Worm (Caenorhabditis elegans) whole organism, L3 larva: ENCODE measurements around the gene T14B1.1.

ENCODE experiments used
- R02D3.7 ChIP-seq: fragments of 150-350 bp; optimal IDR thresholded peaks from 2 replicates; lab custom pipeline; 2014; ENCODE audit warnings: missing biosample characterization, missing genetic modification characterization
- ZK546.5 ChIP-seq: sonication (generic microtip); optimal IDR thresholded peaks from 2 replicates; lab custom pipeline; 2017; ENCODE audit warnings: missing biosample characterization, missing genetic modification characterization
- aly-2 ChIP-seq: fragments of 150-350 bp; optimal IDR thresholded peaks from 2 replicates; lab custom pipeline; 2014; ENCODE audit warnings: missing biosample characterization, missing genetic modification characterization
- ama-1 ChIP-seq: fragments of 150-350 bp; optimal IDR thresholded peaks from 2 replicates; lab custom pipeline; 2018
- ceh-82 ChIP-seq: fragments of 150-350 bp; optimal IDR thresholded peaks from 2 replicates; lab custom pipeline; 2014; ENCODE audit warnings: missing biosample characterization, missing genetic modification characterization
- ceh-9 ChIP-seq: sonication (generic microtip); optimal IDR thresholded peaks from 2 replicates; lab custom pipeline; 2018; ENCODE audit warnings: missing biosample characterization, missing genetic modification characterization
- daf-12 ChIP-seq: fragments of 150-350 bp; optimal IDR thresholded peaks from 2 replicates; lab custom pipeline; 2014; ENCODE audit warnings: missing biosample characterization, missing genetic modification reagents, missing genetic modification characterization
- egl-27 ChIP-seq: sonication (generic microtip); optimal IDR thresholded peaks from 4 replicates; lab custom pipeline; 2017; ENCODE audit warnings: missing biosample characterization, missing genetic modification reagents, missing genetic modification characterization
- egl-5 ChIP-seq: fragments of 150-350 bp; optimal IDR thresholded peaks from 2 replicates; lab custom pipeline; 2017; ENCODE audit warnings: missing biosample characterization, missing genetic modification reagents, missing genetic modification characterization, inconsistent platforms
- elt-2 ChIP-seq: sonication (generic microtip); optimal IDR thresholded peaks from 2 replicates; lab custom pipeline; 2016; ENCODE audit warnings: missing genetic modification reagents, mild to moderate bottlenecking, missing genetic modification characterization, missing compliant biosample characterization
- fkh-10 ChIP-seq: sonication (generic microtip); optimal IDR thresholded peaks from 2 replicates; lab custom pipeline; 2017; ENCODE audit warnings: missing biosample characterization, missing genetic modification reagents, missing genetic modification characterization
- fkh-2 ChIP-seq: fragments of 150-350 bp; optimal IDR thresholded peaks from 2 replicates; lab custom pipeline; 2014; ENCODE audit warnings: missing biosample characterization, missing genetic modification reagents, missing genetic modification characterization
- lin-15B ChIP-seq: fragments of 150-350 bp; optimal IDR thresholded peaks from 2 replicates; lab custom pipeline; 2014; ENCODE audit warnings: missing biosample characterization, missing genetic modification characterization
- lin-39 ChIP-seq: fragments of 150-350 bp; optimal IDR thresholded peaks from 2 replicates; lab custom pipeline; 2018; ENCODE audit warnings: missing biosample characterization, missing genetic modification reagents, missing genetic modification characterization
- lsy-12 ChIP-seq: sonication (generic microtip); optimal IDR thresholded peaks from 2 replicates; lab custom pipeline; 2016; ENCODE audit warnings: mild to moderate bottlenecking, missing genetic modification characterization, missing compliant biosample characterization
- mdl-1 ChIP-seq: fragments of 150-350 bp; optimal IDR thresholded peaks from 2 replicates; lab custom pipeline; 2014; ENCODE audit warnings: missing biosample characterization, missing genetic modification characterization
- mml-1 ChIP-seq: fragments of 150-350 bp; sonication (generic microtip); optimal IDR thresholded peaks from 3 replicates; lab custom pipeline; 2014; ENCODE audit warnings: missing biosample characterization, missing genetic modification characterization
- nfya-1 ChIP-seq: sonication (generic microtip); optimal IDR thresholded peaks from 2 replicates; lab custom pipeline; 2017; ENCODE audit warnings: missing genetic modification characterization, mild to moderate bottlenecking, missing compliant biosample characterization, antibody characterized with exemption, moderate library complexity; ENCODE audit not compliant: insufficient read depth
- nhr-11 ChIP-seq: fragments of 150-350 bp; optimal IDR thresholded peaks from 2 replicates; lab custom pipeline; 2014; ENCODE audit warnings: missing biosample characterization, missing genetic modification characterization
- nhr-12 ChIP-seq: fragments of 150-350 bp; optimal IDR thresholded peaks from 2 replicates; lab custom pipeline; 2014; ENCODE audit warnings: missing biosample characterization, missing genetic modification characterization
- nhr-237 ChIP-seq: fragments of 150-350 bp; optimal IDR thresholded peaks from 2 replicates; lab custom pipeline; 2014; ENCODE audit warnings: missing biosample characterization, missing genetic modification characterization
- nhr-28 ChIP-seq: fragments of 150-350 bp; optimal IDR thresholded peaks from 2 replicates; lab custom pipeline; 2014; ENCODE audit warnings: missing biosample characterization, missing genetic modification characterization
- nhr-43 ChIP-seq: sonication (generic microtip); optimal IDR thresholded peaks from 2 replicates; lab custom pipeline; 2016; ENCODE audit warnings: mild to moderate bottlenecking, missing genetic modification characterization, missing compliant biosample characterization; ENCODE audit not compliant: poor library complexity, severe bottlenecking
- nhr-67 ChIP-seq: fragments of 150-350 bp; optimal IDR thresholded peaks from 2 replicates; lab custom pipeline; 2014; ENCODE audit warnings: missing biosample characterization, missing genetic modification characterization
- nhr-76 ChIP-seq: fragments of 150-350 bp; sonication (generic microtip); optimal IDR thresholded peaks from 5 replicates; lab custom pipeline; 2014; ENCODE audit warnings: missing biosample characterization, missing genetic modification characterization
- nhr-77 ChIP-seq: fragments of 150-350 bp; optimal IDR thresholded peaks from 2 replicates; lab custom pipeline; 2014; ENCODE audit warnings: missing biosample characterization, missing genetic modification characterization
- pha-4 ChIP-seq: fragments of 150-350 bp; optimal IDR thresholded peaks from 2 replicates; lab custom pipeline; 2014; ENCODE audit warnings: missing biosample characterization, missing genetic modification reagents, missing genetic modification characterization
- pqm-1 ChIP-seq: fragments of 150-350 bp; optimal IDR thresholded peaks from 2 replicates; lab custom pipeline; 2017; ENCODE audit warnings: missing biosample characterization, missing genetic modification characterization, inconsistent platforms
- skn-1 ChIP-seq: fragments of 150-350 bp; optimal IDR thresholded peaks from 2 replicates; lab custom pipeline; 2014; ENCODE audit warnings: missing biosample characterization, missing genetic modification characterization
- tbx-2 ChIP-seq: sonication (generic microtip); optimal IDR thresholded peaks from 2 replicates; lab custom pipeline; 2016; ENCODE audit warnings: mild to moderate bottlenecking, missing genetic modification characterization, missing compliant biosample characterization
- unc-39 ChIP-seq: sonication (generic microtip); optimal IDR thresholded peaks from 4 replicates; lab custom pipeline; 2017; ENCODE audit warnings: missing biosample characterization, missing genetic modification characterization
- zag-1 ChIP-seq: fragments of 150-350 bp; optimal IDR thresholded peaks from 2 replicates; lab custom pipeline; 2014; ENCODE audit warnings: missing biosample characterization, missing genetic modification characterization
- ztf-11 ChIP-seq: fragments of 150-350 bp; optimal IDR thresholded peaks from 2 replicates; lab custom pipeline; 2014; ENCODE audit warnings: missing biosample characterization, missing genetic modification characterization
- ztf-4 ChIP-seq: fragments of 150-350 bp; optimal IDR thresholded peaks from 2 replicates; lab custom pipeline; 2014; ENCODE audit warnings: missing biosample characterization, missing genetic modification characterization

The T14B1.1 gene

ce11 chrX:9705257-9706035 is 36.9 kb upstream of the T14B1.1 start:
- TF ChIP-seq nhr-12 (tag; lab: Kevin White, UChicago): no peak
- no peak for TF ChIP-seq nhr-76
- no peak for TF ChIP-seq skn-1
- no peak for TF ChIP-seq ama-1 (lab: Kevin White, UChicago)
- TF ChIP-seq mdl-1: no peak
- TF ChIP-seq lin-15B (tag; lab: Kevin White, UChicago): no peak
- no peak for TF ChIP-seq nhr-77
- no peak for TF ChIP-seq ceh-82 (tag; lab: Kevin White, UChicago)
- peak; percentile 32 for TF ChIP-seq pha-4
- TF ChIP-seq ceh-9 (tag; lab: Kevin White, UChicago): no peak
- peak; percentile 67 for TF ChIP-seq fkh-10 (GFP tag; lab: Kevin White, UChicago)
- peak; percentile 26 for TF ChIP-seq elt-2 (tag; lab: Kevin White, UChicago)
- TF ChIP-seq mml-1: no peak
- TF ChIP-seq lin-39: peak; percentile 73
- no peak for TF ChIP-seq nhr-43 (tag; lab: Kevin White, UChicago)
- TF ChIP-seq unc-39 (tag; lab: Kevin White, UChicago): no peak
- TF ChIP-seq pqm-1 (tag; lab: Kevin White, UChicago): no peak
- TF ChIP-seq nhr-28 (tag; lab: Kevin White, UChicago): no peak
- TF ChIP-seq, all 47 proteins: peak for 4

DNA sequence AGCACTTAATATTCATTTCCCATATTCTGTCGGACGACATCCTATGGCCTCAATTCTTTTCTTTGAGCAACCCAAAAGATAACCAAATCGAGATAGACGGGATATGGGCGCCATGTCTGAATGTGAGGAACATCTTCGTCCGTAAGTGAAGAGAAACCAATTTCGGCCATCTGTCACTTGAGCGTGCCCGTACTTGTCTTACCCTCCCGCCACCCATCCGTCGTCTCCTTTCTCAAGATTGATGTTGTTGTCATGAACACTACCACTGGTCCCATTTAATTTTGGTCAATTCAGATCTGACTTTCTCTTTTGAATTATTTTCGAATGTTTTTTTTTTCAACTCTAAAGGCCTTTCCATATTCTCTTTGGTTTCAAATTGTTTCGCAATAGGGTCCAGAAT is 34.3 kb upstream of the T14B1.1 start:
- TF ChIP-seq fkh-10 (GFP tag; lab: Kevin White, UChicago): no peak
- no peak for TF ChIP-seq elt-2 (tag; lab: Kevin White, UChicago)
- no peak for TF ChIP-seq nfya-1 (tag; lab: Kevin White, UChicago)
- TF ChIP-seq lin-39: peak; percentile 64
- TF ChIP-seq nhr-67 (tag; lab: Kevin White, UChicago): no peak
- no peak for TF ChIP-seq nhr-11 (tag; lab: Kevin White, UChicago)

DNA sequence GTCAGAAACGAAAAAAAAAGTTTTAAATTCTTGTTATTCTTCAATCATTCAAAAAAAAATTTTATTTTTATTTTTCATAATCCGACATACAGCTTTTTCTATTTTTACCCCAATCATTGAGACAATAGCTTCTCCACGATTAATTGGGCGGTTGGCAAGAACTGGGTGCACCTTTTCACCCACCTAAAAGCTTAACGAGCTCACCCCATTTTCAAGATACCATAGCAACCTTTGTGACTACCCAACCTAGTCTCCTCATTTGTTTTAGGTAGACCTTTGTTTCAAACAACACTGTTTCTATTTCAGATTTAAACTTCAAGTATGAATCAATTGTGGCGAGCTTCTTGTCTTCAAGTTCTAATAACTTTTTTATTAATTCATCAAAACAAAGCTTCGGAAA is 29.8 kb upstream of the T14B1.1 start, which contains the start of gene dyf-7:
dyf-7 (plus strand) TSS at position 301 of the 400 bp plus-strand sequence.
- TF ChIP-seq aly-2 (tag; lab: Kevin White, UChicago): no peak
- no peak for TF ChIP-seq ztf-4 (tag; lab: Kevin White, UChicago)
- no peak for TF ChIP-seq zag-1
- TF ChIP-seq nhr-237 (tag; lab: Kevin White, UChicago): no peak
- no peak for TF ChIP-seq ama-1 (lab: Kevin White, UChicago)
- no peak for TF ChIP-seq fkh-10 (GFP tag; lab: Kevin White, UChicago)
- no peak for TF ChIP-seq nhr-12 (tag; lab: Kevin White, UChicago)
- TF ChIP-seq ztf-11 (tag; lab: Kevin White, UChicago): no peak
- no peak for TF ChIP-seq egl-5 (tag; lab: Kevin White, UChicago)
- TF ChIP-seq nhr-11 (tag; lab: Kevin White, UChicago): no peak
- TF ChIP-seq ZK546.5: no peak
- no peak for TF ChIP-seq R02D3.7 (tag; lab: Kevin White, UChicago)
- TF ChIP-seq fkh-2 (tag; lab: Kevin White, UChicago): no peak
- no peak for TF ChIP-seq tbx-2
- TF ChIP-seq mdl-1: no peak
- no peak for TF ChIP-seq ceh-9 (tag; lab: Kevin White, UChicago)
- no peak for TF ChIP-seq pqm-1 (tag; lab: Kevin White, UChicago)
- TF ChIP-seq mml-1: no peak
- TF ChIP-seq, all 47 proteins: peak for 0

- TF ChIP-seq pha-4: no peak
- no peak for TF ChIP-seq mml-1
- no peak for TF ChIP-seq pqm-1 (tag; lab: Kevin White, UChicago)
- no peak for TF ChIP-seq nhr-237 (tag; lab: Kevin White, UChicago)
- TF ChIP-seq fkh-10 (GFP tag; lab: Kevin White, UChicago): no peak
- TF ChIP-seq daf-12 (tag; lab: Kevin White, UChicago): no peak
- TF ChIP-seq lsy-12 (tag; lab: Kevin White, UChicago): no peak
- TF ChIP-seq egl-27: no peak
- TF ChIP-seq zag-1: no peak
- no peak for TF ChIP-seq skn-1
- no peak for TF ChIP-seq egl-5 (tag; lab: Kevin White, UChicago)
- no peak for TF ChIP-seq nhr-28 (tag; lab: Kevin White, UChicago)
- no peak for TF ChIP-seq tbx-2
- no peak for TF ChIP-seq ztf-11 (tag; lab: Kevin White, UChicago)
- no peak for TF ChIP-seq unc-39 (tag; lab: Kevin White, UChicago)
- TF ChIP-seq nhr-76: no peak
- TF ChIP-seq nfya-1 (tag; lab: Kevin White, UChicago): no peak
- TF ChIP-seq, all 47 proteins: peak for 0
These were observed 29.1 kb upstream of the T14B1.1 start for ce11 chrX:9697655-9698054.
